Fruit fly (Drosophila melanogaster) whole organism: ENCODE measurements around the gene Myc.

ENCODE experiments used
- Dll ChIP-seq: fragments of >200 bp; optimal IDR thresholded peaks from 2 replicates; lab custom pipeline; 2017
- EcR ChIP-seq, 2 experiments: fragments of >200 bp; optimal IDR thresholded peaks; 2 replicates each; lab custom pipeline; 2017; ENCODE audit warnings: missing biosample characterization in 2 of 2, missing genetic modification characterization in 2 of 2, missing genetic modification reagents in 2 of 2
- pan ChIP-seq: fragments of >200 bp; optimal IDR thresholded peaks from 2 replicates; lab custom pipeline; 2017
- psq ChIP-seq: fragments of >200 bp; optimal IDR thresholded peaks from 2 replicates; lab custom pipeline; 2017
- usp ChIP-seq: fragments of >200 bp; optimal IDR thresholded peaks from 2 replicates; lab custom pipeline; 2017; ENCODE audit warnings: missing biosample characterization, missing genetic modification characterization, mixed read lengths

DNA sequence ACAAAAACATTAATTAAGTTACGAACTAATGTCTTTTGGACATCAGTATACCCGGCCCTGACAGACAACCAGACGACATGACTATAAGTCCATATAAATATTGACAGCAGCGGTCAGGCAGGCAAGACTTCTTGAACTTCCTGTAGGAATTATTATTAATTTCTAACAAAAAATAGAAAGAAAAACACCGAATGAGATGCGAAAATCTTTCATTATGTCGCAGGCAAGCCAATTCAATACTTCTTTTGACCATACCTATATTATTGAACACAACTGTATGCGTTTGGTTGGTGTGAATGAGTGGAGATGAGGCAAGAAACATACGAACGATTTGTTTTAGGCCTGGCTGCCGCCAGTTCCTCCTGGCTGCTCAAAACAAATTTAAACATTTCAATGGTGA is 52.0 kb downstream of the Myc start:
- TF ChIP-seq psq (lab: Kevin White, UChicago) (no peak), usp (GFP tag; lab: Kevin White, UChicago) (no peak), pan (lab: Kevin White, UChicago) (no peak), Dll (lab: Kevin White, UChicago) (no peak), EcR (GFP tag; optimal IDR thresholded peaks at IDR 0.05; lab: Kevin White, UChicago) (no peak)
